Worm (Caenorhabditis elegans): ENCODE data around the gene T14G8.3.

The T14G8.3 gene

ce11 chrX:12876795-12877530 is 15.9 kb downstream of the T14G8.3 start, which contains the start of gene bcat-1 (continued):
- no peak for TF ChIP-seq fkh-10 (GFP tag; optimal IDR thresholded peaks at IDR 0.05)
- TF ChIP-seq ref-2 (tag; optimal IDR thresholded peaks at IDR 0.05): peak; percentile 34
- TF ChIP-seq pag-3 (tag; optimal IDR thresholded peaks at IDR 0.05; ENCODE audit: borderline replicate concordance): no peak

- no peak for TF ChIP-seq unc-42 (tag; optimal IDR thresholded peaks at IDR 0.05)
Measured at ce11 chrX:12877930-12878329, 16.9 kb downstream of the T14G8.3 start.

ce11 chrX:12881174-12881573 is 20.1 kb downstream of the T14G8.3 start:
- TF ChIP-seq fkh-10 (GFP tag; optimal IDR thresholded peaks at IDR 0.05) (no peak), ceh-19 (GFP tag; optimal IDR thresholded peaks at IDR 0.05) (no peak), hlh-15 (tag; optimal IDR thresholded peaks at IDR 0.05) (no peak), K09A11.1 (tag; optimal IDR thresholded peaks at IDR 0.05; ENCODE audit: insufficient read depth) (no peak), gmeb-2 (tag; optimal IDR thresholded peaks at IDR 0.05) (no peak), ahr-1 (tag; optimal IDR thresholded peaks at IDR 0.05) (no peak), elt-4 (tag; optimal IDR thresholded peaks at IDR 0.05) (no peak), hlh-13 (GFP tag; optimal IDR thresholded peaks at IDR 0.05) (no peak), ceh-34 (tag; optimal IDR thresholded peaks at IDR 0.05) (no peak), ceh-24 (tag; optimal IDR thresholded peaks at IDR 0.05) (no peak), sox-4 (tag; optimal IDR thresholded peaks at IDR 0.05) (no peak), unc-3 (GFP tag; conservative IDR thresholded peaks at IDR 0.05) (no peak), unc-3 (tag; optimal IDR thresholded peaks at IDR 0.05) (no peak), ets-4 (tag; optimal IDR thresholded peaks at IDR 0.05) (no peak), unc-55 (GFP tag; optimal IDR thresholded peaks at IDR 0.05) (no peak)

ce11 chrX:12884873-12885272 is 23.8 kb downstream of the T14G8.3 start, which contains the start of gene gpc-1:
gpc-1 (minus strand) TSS chrX:12884989.
- TF ChIP-seq zip-5 (tag; optimal IDR thresholded peaks at IDR 0.05) (no peak), T23F11.4 (GFP tag; optimal IDR thresholded peaks at IDR 0.05) (no peak), ttx-3 (tag; optimal IDR thresholded peaks at IDR 0.05) (no peak), che-1 (tag; optimal IDR thresholded peaks at IDR 0.05) (no peak)

- TF ChIP-seq pros-1 (tag; optimal IDR thresholded peaks at IDR 0.05): no peak
- TF ChIP-seq npax-4 (tag; optimal IDR thresholded peaks at IDR 0.05): peak; percentile 73
- TF ChIP-seq ceh-9 (tag; optimal IDR thresholded peaks at IDR 0.05): no peak
- TF ChIP-seq C08G9.2 (tag; optimal IDR thresholded peaks at IDR 0.05): peak; percentile 53
- TF ChIP-seq ceh-48 (tag; optimal IDR thresholded peaks at IDR 0.05): peak; percentile 50
- TF ChIP-seq elt-4 (tag; optimal IDR thresholded peaks at IDR 0.05): no peak
- TF ChIP-seq pha-4 (tag; optimal IDR thresholded peaks at IDR 0.05): no peak
- peak; percentile 59 for TF ChIP-seq ahr-1 (tag; optimal IDR thresholded peaks at IDR 0.05)
- TF ChIP-seq ceh-45 (GFP tag; IDR thresholded peaks at IDR 0.05): no peak
- peak; percentile 45 for TF ChIP-seq ceh-2 (tag; optimal IDR thresholded peaks at IDR 0.05)
- TF ChIP-seq unc-3 (GFP tag; conservative IDR thresholded peaks at IDR 0.05): peak; percentile 63
- peak; percentile 64 for TF ChIP-seq unc-3 (tag; optimal IDR thresholded peaks at IDR 0.05)
- peak; percentile 69 for TF ChIP-seq tbx-2 (tag; optimal IDR thresholded peaks at IDR 0.05)
- peak; percentile 75 for TF ChIP-seq ttx-3 (tag; optimal IDR thresholded peaks at IDR 0.05)
- peak; percentile 35 for TF ChIP-seq ceh-14 (tag; optimal IDR thresholded peaks at IDR 0.05)
- peak; percentile 57 for TF ChIP-seq zip-5 (tag; optimal IDR thresholded peaks at IDR 0.05)
- TF ChIP-seq ceh-24 (tag; optimal IDR thresholded peaks at IDR 0.05): peak; percentile 64
- TF ChIP-seq hlh-6 (tag; optimal IDR thresholded peaks at IDR 0.05): peak; percentile 80
- TF ChIP-seq unc-42 (tag; optimal IDR thresholded peaks at IDR 0.05): no peak
- TF ChIP-seq odd-2 (tag; optimal IDR thresholded peaks at IDR 0.05): no peak
- peak; percentile 76 for TF ChIP-seq gmeb-2 (tag; optimal IDR thresholded peaks at IDR 0.05)
- TF ChIP-seq ceh-31 (tag; optimal IDR thresholded peaks at IDR 0.05): peak; percentile 53
- peak; percentile 52 for TF ChIP-seq fax-1 (tag; optimal IDR thresholded peaks at IDR 0.05)
- TF ChIP-seq ceh-6 (GFP tag; optimal IDR thresholded peaks at IDR 0.05): peak; percentile 50
- TF ChIP-seq ama-1 (optimal IDR thresholded peaks at IDR 0.05): no peak
- TF ChIP-seq ceh-30 (tag; optimal IDR thresholded peaks at IDR 0.05): no peak
- TF ChIP-seq K09A11.1 (tag; optimal IDR thresholded peaks at IDR 0.05; ENCODE audit: insufficient read depth): peak; percentile 56
- peak; percentile 65 for TF ChIP-seq Y22D7AL.16 (tag; optimal IDR thresholded peaks at IDR 0.05)
- TF ChIP-seq sox-2 (GFP tag; IDR thresholded peaks at IDR 0.05): peak; percentile 85
- TF ChIP-seq hlh-15 (tag; optimal IDR thresholded peaks at IDR 0.05): peak; percentile 14
- no peak for TF ChIP-seq mec-3 (tag; optimal IDR thresholded peaks at IDR 0.05; ENCODE audit: borderline replicate concordance)
Measured at ce11 chrX:12889837-12890449, 28.9 kb downstream of the T14G8.3 start.
